Worm (Caenorhabditis elegans) whole organism, late embryonic: ENCODE results near the gene F54F7.6.

Source experiments
- ceh-14 ChIP-seq: sonication (generic microtip); optimal IDR thresholded peaks from 2 replicates; lab custom pipeline; 2016; ENCODE audit warnings: missing genotype, missing genetic modification characterization, missing compliant biosample characterization
- ceh-19 ChIP-seq: fragments of 200-800 bp; sonication (Bioruptor generic); optimal IDR thresholded peaks from 2 replicates; lab custom pipeline; 2018; ENCODE audit warnings: mild to moderate bottlenecking, missing genetic modification characterization, missing compliant biosample characterization
- ceh-45 ChIP-seq: fragments of 200-800 bp; sonication (Bioruptor generic); IDR thresholded peaks from 2 replicates; pipeline ENCODE4 v1.3.6; 2022; ENCODE audit warnings: missing genetic modification reagents, missing genetic modification characterization, missing compliant biosample characterization
- ceh-9 ChIP-seq: sonication (generic microtip); optimal IDR thresholded peaks from 2 replicates; lab custom pipeline; 2016; ENCODE audit warnings: mild to moderate bottlenecking, missing genetic modification characterization, inconsistent platforms, missing compliant biosample characterization
- elt-4 ChIP-seq: sonication (generic microtip); optimal IDR thresholded peaks from 2 replicates; lab custom pipeline; 2016; ENCODE audit warnings: missing genetic modification characterization, missing compliant biosample characterization
- fkh-10 ChIP-seq: fragments of 150-350 bp; optimal IDR thresholded peaks from 2 replicates; lab custom pipeline; 2014; ENCODE audit warnings: missing biosample characterization, missing genetic modification reagents, missing genetic modification characterization
- gmeb-2 ChIP-seq: sonication (generic microtip); optimal IDR thresholded peaks from 2 replicates; lab custom pipeline; 2016; ENCODE audit warnings: missing genetic modification characterization, inconsistent platforms, missing compliant biosample characterization
- lin-11 ChIP-seq: fragments of 200-800 bp; sonication (Bioruptor generic); optimal IDR thresholded peaks from 2 replicates; lab custom pipeline; 2018; ENCODE audit warnings: mild to moderate bottlenecking, missing genetic modification characterization, missing compliant biosample characterization
- pha-4 ChIP-seq: fragments of 150-350 bp; optimal IDR thresholded peaks from 2 replicates; lab custom pipeline; 2018; ENCODE audit warnings: missing biosample characterization, missing genetic modification reagents, missing genetic modification characterization
- rnt-1 ChIP-seq: sonication (generic microtip); optimal IDR thresholded peaks from 2 replicates; lab custom pipeline; 2016; ENCODE audit warnings: missing genetic modification characterization, missing compliant biosample characterization
- sox-4 ChIP-seq: sonication (generic microtip); optimal IDR thresholded peaks from 2 replicates; lab custom pipeline; 2017; ENCODE audit warnings: mild to moderate bottlenecking, missing genetic modification characterization, inconsistent platforms, missing compliant biosample characterization
- unc-42 ChIP-seq: sonication (generic microtip); optimal IDR thresholded peaks from 2 replicates; lab custom pipeline; 2016; ENCODE audit warnings: missing genotype, missing genetic modification characterization, missing compliant biosample characterization

ce11 chrX:11885577-11885976 is 20.4 kb downstream of the F54F7.6 start, which contains the start of gene Y62H9A.7:
- TF ChIP-seq rnt-1 (tag; lab: Kevin White, UChicago) (no peak), lin-11 (tag; lab: Kevin White, UChicago) (no peak), sox-4 (tag; lab: Kevin White, UChicago) (no peak), ceh-14 (tag; lab: Kevin White, UChicago) (no peak), fkh-10 (GFP tag; lab: Kevin White, UChicago) (no peak), ceh-9 (no peak), ceh-19 (GFP tag; lab: Kevin White, UChicago) (no peak), ceh-45 (GFP tag; lab: Robert Waterston, UW) (no peak), pha-4 (tag; lab: Kevin White, UChicago) (no peak), unc-42 (tag; lab: Kevin White, UChicago) (no peak), gmeb-2 (tag; lab: Kevin White, UChicago) (no peak), elt-4 (tag; lab: Kevin White, UChicago) (no peak)
